Fruit fly (Drosophila melanogaster) whole organism, embryonic: ENCODE data around the gene CG32075.
A peak's percentile ranks its signal among the peaks of the same experiment; 100 is the strongest.

Experiments
- B-H1 ChIP-seq: fragments of 200-800 bp; sonication (Bioruptor generic); IDR thresholded peaks from 3 replicates; pipeline ENCODE4 v1.3.6; 2022; ENCODE audit warnings: missing biosample characterization, missing genetic modification characterization
- CG10209 ChIP-seq: fragments of 200-800 bp; sonication (Bioruptor generic); optimal IDR thresholded peaks from 3 replicates; lab custom pipeline; 2017; ENCODE audit warnings: missing biosample characterization, mild to moderate bottlenecking, missing genetic modification characterization, missing genetic modification reagents
- CG1024 ChIP-seq: fragments of 200-800 bp; sonication (Bioruptor generic); IDR thresholded peaks from 2 replicates; pipeline ENCODE4 v1.3.6; 2022; ENCODE audit warnings: missing biosample characterization, missing genetic modification characterization
- CG11723 ChIP-seq: fragments of 200-800 bp; sonication (Bioruptor generic); optimal IDR thresholded peaks from 2 replicates; lab custom pipeline; 2017; ENCODE audit warnings: missing biosample characterization, mild to moderate bottlenecking, missing genetic modification characterization
- CG1233 ChIP-seq: fragments of 200-800 bp; sonication (Bioruptor generic); optimal IDR thresholded peaks from 4 replicates; lab custom pipeline; 2018; ENCODE audit warnings: missing biosample characterization, mild to moderate bottlenecking, missing genetic modification characterization
- CG13123 ChIP-seq: fragments of 200-800 bp; sonication (Bioruptor generic); optimal IDR thresholded peaks from 2 replicates; lab custom pipeline; 2016; ENCODE audit warnings: missing biosample characterization, missing genetic modification characterization
- CG14014 ChIP-seq: fragments of 200-800 bp; sonication (Bioruptor generic); IDR thresholded peaks from 2 replicates; pipeline ENCODE4 v1.3.6; 2022; ENCODE audit warnings: missing biosample characterization, missing genetic modification characterization
- CG15269 ChIP-seq: fragments of 200-800 bp; sonication (Bioruptor generic); optimal IDR thresholded peaks from 2 replicates; lab custom pipeline; 2018; ENCODE audit warnings: missing biosample characterization, mild to moderate bottlenecking, missing genetic modification characterization, moderate library complexity
- CG15696 ChIP-seq: fragments of 200-800 bp; sonication (Bioruptor generic); optimal IDR thresholded peaks from 2 replicates; lab custom pipeline; 2019; ENCODE audit warnings: missing biosample characterization, mild to moderate bottlenecking, missing genetic modification characterization, moderate library complexity
- CG16813 ChIP-seq: fragments of 200-800 bp; sonication (Bioruptor generic); IDR thresholded peaks from 3 replicates; pipeline ENCODE4 v1.3.6; 2022; ENCODE audit warnings: missing biosample characterization, missing genetic modification characterization; ENCODE audit not compliant: partially characterized antibody
- CG18476 ChIP-seq: fragments of 200-800 bp; sonication (Bioruptor generic); optimal IDR thresholded peaks from 2 replicates; lab custom pipeline; 2016; ENCODE audit warnings: missing biosample characterization, mild to moderate bottlenecking, missing genetic modification characterization
- CG30403 ChIP-seq: fragments of 200-800 bp; sonication (Bioruptor generic); optimal IDR thresholded peaks from 3 replicates; lab custom pipeline; 2016; ENCODE audit warnings: missing biosample characterization, missing genetic modification characterization
- CG3065 ChIP-seq: fragments of 200-800 bp; sonication (Bioruptor generic); optimal IDR thresholded peaks from 2 replicates; lab custom pipeline; 2016; ENCODE audit warnings: missing biosample characterization, missing genetic modification characterization
- CG34422 ChIP-seq: fragments of 200-800 bp; sonication (Bioruptor generic); IDR thresholded peaks from 3 replicates; pipeline ENCODE4 v1.3.6; 2022; ENCODE audit warnings: missing biosample characterization, missing genetic modification characterization
- CG4282 ChIP-seq: fragments of 200-800 bp; sonication (Bioruptor generic); optimal IDR thresholded peaks from 2 replicates; lab custom pipeline; 2016; ENCODE audit warnings: missing biosample characterization, missing genetic modification characterization
- CG4424 ChIP-seq: fragments of 200-800 bp; sonication (Bioruptor generic); optimal IDR thresholded peaks from 3 replicates; lab custom pipeline; 2016; ENCODE audit warnings: missing biosample characterization, missing genetic modification characterization
- CG4707 ChIP-seq: fragments of 200-800 bp; sonication (Bioruptor generic); optimal IDR thresholded peaks from 2 replicates; lab custom pipeline; 2018; ENCODE audit warnings: missing biosample characterization, mild to moderate bottlenecking, missing genetic modification characterization, moderate library complexity
- CG6272 ChIP-seq: fragments of 200-800 bp; sonication (Bioruptor generic); IDR thresholded peaks from 2 replicates; pipeline ENCODE4 v1.3.6; 2022; ENCODE audit warnings: missing biosample characterization, missing genetic modification characterization
- CG9609 ChIP-seq: fragments of 200-800 bp; sonication (Bioruptor generic); optimal IDR thresholded peaks from 3 replicates; lab custom pipeline; 2016; ENCODE audit warnings: missing biosample characterization, missing genetic modification characterization
- CG9797 ChIP-seq: fragments of 200-800 bp; sonication (Bioruptor generic); optimal IDR thresholded peaks from 3 replicates; lab custom pipeline; 2018; ENCODE audit warnings: missing biosample characterization, mild to moderate bottlenecking, missing genetic modification characterization
- D19A ChIP-seq: fragments of 200-800 bp; optimal IDR thresholded peaks from 3 replicates; lab custom pipeline; 2019; ENCODE audit warnings: missing biosample characterization, mild to moderate bottlenecking, missing genetic modification characterization, moderate library complexity
- Doc2 ChIP-seq: fragments of 200-800 bp; sonication (Bioruptor generic); IDR thresholded peaks from 2 replicates; pipeline ENCODE4 v1.3.6; 2022; ENCODE audit warnings: missing biosample characterization, missing genetic modification characterization
- GATAe ChIP-seq: fragments of 200-800 bp; sonication (Bioruptor generic); conservative IDR thresholded peaks from 2 replicates; pipeline ENCODE4 v1.3.6; 2022; ENCODE audit warnings: missing biosample characterization, missing genetic modification characterization
- Gsc ChIP-seq: fragments of 200-800 bp; sonication (Bioruptor generic); IDR thresholded peaks from 2 replicates; pipeline ENCODE4 v1.3.6; 2022; ENCODE audit warnings: missing biosample characterization, missing genetic modification characterization
- HmgZ ChIP-seq: fragments of 200-800 bp; sonication (Bioruptor generic); optimal IDR thresholded peaks from 2 replicates; lab custom pipeline; 2018; ENCODE audit warnings: missing biosample characterization, mild to moderate bottlenecking, missing genetic modification characterization
- Kr ChIP-seq: fragments of 200-800 bp; sonication (Bioruptor generic); optimal IDR thresholded peaks from 2 replicates; lab custom pipeline; 2017; ENCODE audit warnings: missing biosample characterization, mild to moderate bottlenecking, missing genetic modification characterization
- Nf-YC ChIP-seq: fragments of 200-800 bp; optimal IDR thresholded peaks from 3 replicates; lab custom pipeline; 2019; ENCODE audit warnings: missing biosample characterization, mild to moderate bottlenecking, missing genetic modification characterization, moderate library complexity
- Side ChIP-seq: fragments of 200-800 bp; sonication (Bioruptor generic); optimal IDR thresholded peaks from 2 replicates; lab custom pipeline; 2016; ENCODE audit warnings: missing biosample characterization, missing genetic modification characterization
- Six4 ChIP-seq: fragments of 200-800 bp; sonication (Bioruptor generic); optimal IDR thresholded peaks from 2 replicates; lab custom pipeline; 2016; ENCODE audit warnings: missing biosample characterization, missing genetic modification characterization
- Sry-δ ChIP-seq: fragments of 200-800 bp; sonication (Bioruptor generic); optimal IDR thresholded peaks from 2 replicates; lab custom pipeline; 2016; ENCODE audit warnings: missing biosample characterization, missing genetic modification characterization
- TFAM ChIP-seq: fragments of 200-800 bp; sonication (Bioruptor generic); optimal IDR thresholded peaks from 2 replicates; lab custom pipeline; 2017; ENCODE audit warnings: missing biosample characterization, missing genetic modification characterization, inconsistent platforms
- fd102C ChIP-seq: fragments of 200-800 bp; sonication (Bioruptor generic); optimal IDR thresholded peaks from 2 replicates; lab custom pipeline; 2018; ENCODE audit warnings: missing biosample characterization, mild to moderate bottlenecking, missing genetic modification characterization, moderate library complexity
- fd64A ChIP-seq: fragments of 200-800 bp; sonication (Bioruptor generic); optimal IDR thresholded peaks from 3 replicates; lab custom pipeline; 2018; ENCODE audit warnings: missing biosample characterization, mild to moderate bottlenecking, missing genetic modification characterization
- fru ChIP-seq: fragments of >200 bp; optimal IDR thresholded peaks from 2 replicates; lab custom pipeline; 2017
- hth ChIP-seq: fragments of >200 bp; optimal IDR thresholded peaks from 2 replicates; lab custom pipeline; 2017; ENCODE audit warnings: inconsistent platforms
- insv ChIP-seq, 2 experiments: fragments of 200-800 bp; sonication (Bioruptor generic); optimal IDR thresholded peaks; 3 replicates each; lab custom pipeline; 2016 to 2018; ENCODE audit warnings: missing biosample characterization in 2 of 2, missing genetic modification characterization in 2 of 2
- kay ChIP-seq: fragments of 200-800 bp; sonication (Bioruptor generic); optimal IDR thresholded peaks from 2 replicates; lab custom pipeline; 2016; ENCODE audit warnings: missing biosample characterization, missing genetic modification characterization
- ken ChIP-seq: fragments of 200-800 bp; sonication (Bioruptor generic); IDR thresholded peaks from 3 replicates; pipeline ENCODE4 v1.3.6; 2022; ENCODE audit warnings: missing biosample characterization, missing genetic modification characterization
- lov ChIP-seq, 2 experiments: fragments of 200-800 bp in 1 of 2; fragments of >200 bp in 1 of 2; sonication (Bioruptor generic) in 1 of 2; IDR thresholded peaks in 1 of 2; optimal IDR thresholded peaks in 1 of 2; 2 replicates in 1 of 2; 3 replicates in 1 of 2; pipeline versions ENCODE4 v1.3.6 to Lab custom; 2017 to 2022; ENCODE audit warnings: missing biosample characterization in 1 of 2, missing genetic modification characterization in 1 of 2
- nerfin-2 ChIP-seq: fragments of 200-800 bp; sonication (Bioruptor generic); IDR thresholded peaks from 2 replicates; pipeline ENCODE4 v1.3.6; 2022; ENCODE audit warnings: missing biosample characterization, missing genetic modification characterization; ENCODE audit not compliant: partially characterized antibody
- nmo ChIP-seq: fragments of 200-800 bp; sonication (Bioruptor generic); optimal IDR thresholded peaks from 2 replicates; lab custom pipeline; 2018; ENCODE audit warnings: missing biosample characterization, mild to moderate bottlenecking, missing genetic modification characterization, moderate library complexity
- oc ChIP-seq: fragments of 200-800 bp; sonication (Bioruptor generic); optimal IDR thresholded peaks from 2 replicates; lab custom pipeline; 2018; ENCODE audit warnings: missing biosample characterization, mild to moderate bottlenecking, missing genetic modification characterization, moderate library complexity
- sima ChIP-seq: fragments of 200-800 bp; sonication (Bioruptor generic); optimal IDR thresholded peaks from 2 replicates; lab custom pipeline; 2016; ENCODE audit warnings: missing biosample characterization, missing genetic modification characterization
- slou ChIP-seq: fragments of 200-800 bp; sonication (Bioruptor generic); optimal IDR thresholded peaks from 3 replicates; lab custom pipeline; 2016; ENCODE audit warnings: missing biosample characterization, missing genetic modification characterization
- so ChIP-seq: fragments of 200-800 bp; sonication (Bioruptor generic); IDR thresholded peaks from 3 replicates; pipeline ENCODE4 v1.3.6; 2022; ENCODE audit warnings: missing biosample characterization, missing genetic modification characterization
- sr ChIP-seq: fragments of 200-800 bp; sonication (Bioruptor generic); IDR thresholded peaks from 3 replicates; pipeline ENCODE4 v1.3.6; 2022; ENCODE audit warnings: missing biosample characterization, missing genetic modification characterization
- stwl ChIP-seq: fragments of 200-800 bp; sonication (Bioruptor generic); optimal IDR thresholded peaks from 3 replicates; lab custom pipeline; 2018; ENCODE audit warnings: missing biosample characterization, mild to moderate bottlenecking, missing genetic modification characterization, moderate library complexity
- toy ChIP-seq: fragments of 200-800 bp; sonication (Bioruptor generic); IDR thresholded peaks from 2 replicates; pipeline ENCODE4 v1.3.6; 2022; ENCODE audit warnings: missing biosample characterization, missing genetic modification characterization
- vfl ChIP-seq: fragments of 200-800 bp; sonication (Bioruptor generic); optimal IDR thresholded peaks from 2 replicates; lab custom pipeline; 2016; ENCODE audit warnings: missing biosample characterization, missing genetic modification characterization
- wek ChIP-seq: fragments of 200-800 bp; sonication (Bioruptor generic); optimal IDR thresholded peaks from 3 replicates; lab custom pipeline; 2018; ENCODE audit warnings: missing biosample characterization, mild to moderate bottlenecking, missing genetic modification characterization, moderate library complexity
- zf30C ChIP-seq: fragments of 200-800 bp; sonication (Bioruptor generic); optimal IDR thresholded peaks from 3 replicates; lab custom pipeline; 2018; ENCODE audit warnings: missing biosample characterization, mild to moderate bottlenecking, missing genetic modification characterization

Gene CG32075

dm6 chr3L:11093046-11093520 lies 28.3 kb upstream of the CG32075 start, which contains the start of gene JIL-1 (continued):
- TF ChIP-seq vfl = peak; percentile 64
- TF ChIP-seq CG4707 (GFP tag; lab: Kevin White, UChicago) = peak; percentile 25
- peak; percentile 65 for TF ChIP-seq Sry-δ (GFP tag; lab: Kevin White, UChicago)
- peak; percentile 43; the same call in 1 of the 2 replicates for TF ChIP-seq toy (GFP tag; lab: Robert Waterston, UW)
- TF ChIP-seq CG1233 (GFP tag; lab: Kevin White, UChicago) = peak; percentile 56
- no peak for TF ChIP-seq fd64A (GFP tag; lab: Kevin White, UChicago)
- TF ChIP-seq fru (lab: Kevin White, UChicago) = no peak
- TF ChIP-seq CG18476 (GFP tag; lab: Kevin White, UChicago) = peak; percentile 60
- peak; percentile 59 for TF ChIP-seq CG10209 (GFP tag; lab: Kevin White, UChicago)
- TF ChIP-seq sima = no peak
- TF ChIP-seq CG16813 (GFP tag; lab: Robert Waterston, UW) = peak; percentile 89
- peak; percentile 66 for TF ChIP-seq stwl
- no peak for TF ChIP-seq TFAM (GFP tag; lab: Kevin White, UChicago)
- TF ChIP-seq zf30C (GFP tag; lab: Kevin White, UChicago) = no peak
- TF ChIP-seq lov (optimal IDR thresholded peaks at IDR 0.05; lab: Kevin White, UChicago) = no peak
- peak; percentile 61; the same call in 1 of the 3 replicates for TF ChIP-seq lov (GFP tag; IDR thresholded peaks at IDR 0.05; lab: Robert Waterston, UW)
- TF ChIP-seq CG11723 (GFP tag; lab: Kevin White, UChicago) = peak; percentile 50
- TF ChIP-seq CG15269 = peak; percentile 57
- TF ChIP-seq D19A = no peak
- TF ChIP-seq hth = no peak
- peak; percentile 17 for TF ChIP-seq oc (tag; lab: Kevin White, UChicago)
- peak; percentile 94 for TF ChIP-seq CG6272
- peak; percentile 62 for TF ChIP-seq CG14014 (GFP tag; lab: Robert Waterston, UW)
- TF ChIP-seq CG30403 (GFP tag; lab: Kevin White, UChicago) = peak; percentile 77
- TF ChIP-seq CG9797 (GFP tag; lab: Kevin White, UChicago) = peak; percentile 18
- TF ChIP-seq CG1024 = no peak; the same call in 1 of the 2 replicates
- peak; percentile 39 for TF ChIP-seq CG13123 (GFP tag; lab: Kevin White, UChicago)
- TF ChIP-seq sr (GFP tag; lab: Robert Waterston, UW) = peak; percentile 5; the same call in 1 of the 3 replicates
- TF ChIP-seq HmgZ (tag; lab: Kevin White, UChicago) = peak; percentile 49
- no peak for TF ChIP-seq Six4 (GFP tag; lab: Kevin White, UChicago)
- TF ChIP-seq wek = no peak
- TF ChIP-seq CG4424 (GFP tag; lab: Kevin White, UChicago) = peak; percentile 44
- peak; percentile 81 for TF ChIP-seq CG34422 (GFP tag; lab: Robert Waterston, UW)
- TF ChIP-seq Nf-YC (tag; lab: Kevin White, UChicago) = peak; percentile 65
- TF ChIP-seq CG3065 (GFP tag; lab: Kevin White, UChicago) = no peak
- TF ChIP-seq kay (GFP tag; lab: Kevin White, UChicago) = peak; percentile 32
- peak; percentile 3 for TF ChIP-seq CG9609 (GFP tag; lab: Kevin White, UChicago)
- no peak for TF ChIP-seq Doc2
- peak; percentile 28; the same call in 2 of the 3 replicates for TF ChIP-seq so (GFP tag; lab: Robert Waterston, UW)
- peak; percentile 81 for TF ChIP-seq ken (GFP tag; lab: Robert Waterston, UW)
- no peak for TF ChIP-seq Kr (GFP tag; lab: Kevin White, UChicago)
- TF ChIP-seq nmo (GFP tag; lab: Kevin White, UChicago) = peak; percentile 56
- TF ChIP-seq CG4282 (GFP tag; lab: Kevin White, UChicago) = peak; percentile 34
- TF ChIP-seq slou = peak; percentile 47
- TF ChIP-seq insv (GFP tag; optimal IDR thresholded peaks at IDR 0.05; lab: Kevin White, UChicago) = no peak
- no peak for TF ChIP-seq Side (GFP tag; lab: Kevin White, UChicago)
- TF ChIP-seq GATAe = no peak
- no peak for TF ChIP-seq B-H1 (GFP tag; lab: Robert Waterston, UW)
- no peak for TF ChIP-seq Gsc (GFP tag; lab: Robert Waterston, UW)
- peak; percentile 18 for TF ChIP-seq CG15696 (tag; lab: Kevin White, UChicago)
- peak; percentile 80 for TF ChIP-seq nerfin-2 (GFP tag; lab: Robert Waterston, UW)
- no peak for TF ChIP-seq fd102C (GFP tag; lab: Kevin White, UChicago)
